Worm (Caenorhabditis elegans) whole organism, midembryonic: Measurements from ENCODE around the gene R11G10.3.

ENCODE experiments used
- T22C8.4 ChIP-seq: fragments of 200-800 bp; sonication (Bioruptor generic); IDR thresholded peaks from 2 replicates; pipeline ENCODE4 v1.3.6; 2022; ENCODE audit warnings: missing genetic modification characterization, missing compliant biosample characterization
- cog-1 ChIP-seq: sonication (generic microtip); optimal IDR thresholded peaks from 2 replicates; lab custom pipeline; 2016; ENCODE audit warnings: missing genetic modification characterization, missing compliant biosample characterization
- flt-1 ChIP-seq: fragments of 200-800 bp; sonication (Bioruptor generic); IDR thresholded peaks from 2 replicates; pipeline ENCODE4 v1.3.6; 2022; ENCODE audit warnings: missing genetic modification characterization, missing compliant biosample characterization
- klf-2 ChIP-seq: fragments of 200-800 bp; sonication (Bioruptor generic); conservative IDR thresholded peaks from 2 replicates; pipeline ENCODE4 v1.3.6; 2022; ENCODE audit warnings: missing genetic modification reagents, missing genetic modification characterization, missing compliant biosample characterization
- med-1 ChIP-seq: sonication (generic microtip); optimal IDR thresholded peaks from 2 replicates; lab custom pipeline; 2017; ENCODE audit warnings: missing genetic modification characterization, mild to moderate bottlenecking, missing compliant biosample characterization, antibody characterized with exemption, missing genetic modification reagents; ENCODE audit not compliant: insufficient read depth
- ref-1 ChIP-seq: fragments of 200-800 bp; sonication (Bioruptor generic); conservative IDR thresholded peaks from 2 replicates; pipeline ENCODE4 v1.3.6; 2022; ENCODE audit warnings: missing genetic modification reagents, missing genetic modification characterization, missing compliant biosample characterization
- tab-1 ChIP-seq: fragments of 200-800 bp; sonication (Bioruptor generic); IDR thresholded peaks from 2 replicates; pipeline ENCODE4 v1.3.6; 2022; ENCODE audit warnings: missing genetic modification characterization, missing compliant biosample characterization
- ztf-23 ChIP-seq: fragments of 200-800 bp; sonication (Bioruptor generic); IDR thresholded peaks from 2 replicates; pipeline ENCODE4 v1.3.6; 2022; ENCODE audit warnings: missing genetic modification reagents, missing genetic modification characterization, missing compliant biosample characterization
- ztf-29 ChIP-seq: fragments of 200-800 bp; sonication (Bioruptor generic); IDR thresholded peaks from 2 replicates; pipeline ENCODE4 v1.3.6; 2022; ENCODE audit warnings: missing genetic modification reagents, missing genetic modification characterization, missing compliant biosample characterization

Gene R11G10.3

ce11 chrV:13506321-13506720 lies 17.0 kb upstream of the R11G10.3 start, which contains the start of gene R11G10.4:
Gene R11G10.4, plus strand, starts transcription at chrV:13506621.
- TF ChIP-seq flt-1 (GFP tag; lab: Robert Waterston, UW) (no peak), ztf-23 (GFP tag; lab: Robert Waterston, UW) (no peak), klf-2 (GFP tag; lab: Robert Waterston, UW) (no peak), tab-1 (GFP tag; lab: Robert Waterston, UW) (no peak), cog-1 (tag; lab: Kevin White, UChicago) (no peak), T22C8.4 (GFP tag; lab: Robert Waterston, UW) (no peak), ztf-29 (GFP tag; lab: Robert Waterston, UW) (no peak), ref-1 (GFP tag; lab: Robert Waterston, UW) (no peak), med-1 (GFP tag; lab: Kevin White, UChicago) (no peak)

DNA sequence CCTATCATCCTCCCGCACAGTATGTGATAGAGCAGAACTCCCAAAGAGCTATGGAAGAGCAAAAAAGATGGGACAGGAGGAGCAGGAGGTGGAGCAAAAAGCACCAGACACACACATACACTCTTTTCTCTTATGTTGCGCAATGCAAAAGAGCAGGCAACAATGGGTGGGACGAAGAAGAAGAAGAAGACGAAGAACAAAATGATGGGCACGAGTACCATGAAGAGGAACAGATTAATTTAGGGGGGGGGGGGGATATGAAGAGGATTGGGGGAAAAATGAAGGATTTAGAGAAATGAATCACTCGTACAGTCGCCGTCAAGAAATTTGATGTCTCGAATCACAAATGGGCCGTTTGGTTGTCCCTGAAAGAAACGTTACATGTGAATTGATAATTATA lies 11.7 kb upstream of the R11G10.3 start, which contains the start of gene avr-15:
TSS of gene avr-15 (minus strand) at position 101 of the 400 bp plus-strand sequence.
- no peak for TF ChIP-seq cog-1 (tag; lab: Kevin White, UChicago)
- TF ChIP-seq tab-1 (GFP tag; lab: Robert Waterston, UW) = no peak
- TF ChIP-seq ztf-23 (GFP tag; lab: Robert Waterston, UW) = no peak
- TF ChIP-seq T22C8.4 (GFP tag; lab: Robert Waterston, UW) = no peak
- no peak for TF ChIP-seq ref-1 (GFP tag; lab: Robert Waterston, UW)
- TF ChIP-seq flt-1 (GFP tag; lab: Robert Waterston, UW) = no peak
- no peak for TF ChIP-seq ztf-29 (GFP tag; lab: Robert Waterston, UW)
- TF ChIP-seq klf-2 (GFP tag; lab: Robert Waterston, UW) = no peak
- TF ChIP-seq med-1 (GFP tag; lab: Kevin White, UChicago) = no peak

DNA sequence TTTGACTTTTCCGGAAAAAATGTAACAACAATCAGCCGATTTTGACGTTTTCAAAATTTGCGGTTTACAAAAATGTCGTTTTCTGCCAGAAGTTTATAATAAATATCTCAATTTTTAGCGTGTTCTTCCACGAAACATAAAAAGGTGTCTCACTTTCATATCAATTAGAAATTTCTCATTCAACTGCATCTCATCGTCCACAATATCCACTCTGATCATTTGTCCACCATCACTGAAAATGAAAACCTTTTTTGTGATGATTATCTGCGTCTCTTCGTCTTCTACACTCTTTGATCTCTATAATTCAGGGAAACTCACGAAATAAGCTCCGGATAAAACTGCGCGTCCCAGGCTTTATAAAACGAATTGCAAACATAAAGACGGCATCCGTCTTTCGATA lies 10.8 kb upstream of the R11G10.3 start:
- TF ChIP-seq ref-1 (GFP tag; lab: Robert Waterston, UW) = no peak
- no peak for TF ChIP-seq flt-1 (GFP tag; lab: Robert Waterston, UW)
- TF ChIP-seq med-1 (GFP tag; lab: Kevin White, UChicago) = no peak
- TF ChIP-seq ztf-23 (GFP tag; lab: Robert Waterston, UW) = no peak
- no peak for TF ChIP-seq cog-1 (tag; lab: Kevin White, UChicago)
- TF ChIP-seq ztf-29 (GFP tag; lab: Robert Waterston, UW) = no peak

DNA sequence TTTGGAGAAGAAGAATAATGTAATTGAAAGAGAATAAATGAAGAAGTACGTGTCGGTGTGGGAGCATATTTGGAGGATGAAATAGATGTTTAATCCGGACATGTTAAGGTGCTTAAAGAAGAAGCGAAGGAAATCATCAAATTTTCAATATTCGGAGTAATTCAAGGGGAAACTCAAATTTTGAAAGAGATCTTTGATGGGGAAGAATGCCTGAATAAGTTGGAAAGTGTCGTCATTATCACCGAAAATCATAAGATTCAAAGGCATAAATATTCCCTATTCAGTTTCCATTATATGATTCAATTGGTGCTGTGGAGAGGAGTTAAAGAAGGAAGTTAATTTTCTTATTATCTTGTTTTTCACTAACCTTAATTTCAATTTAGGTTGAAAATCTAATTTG lies 8.2 kb upstream of the R11G10.3 start, which contains the start of gene semi-1:
TSS of gene semi-1 (minus strand) at position 101 of the 400 bp plus-strand sequence.
- TF ChIP-seq ztf-23 (GFP tag; lab: Robert Waterston, UW) = no peak
- no peak for TF ChIP-seq ztf-29 (GFP tag; lab: Robert Waterston, UW)
- TF ChIP-seq ref-1 (GFP tag; lab: Robert Waterston, UW) = no peak
- TF ChIP-seq cog-1 (tag; lab: Kevin White, UChicago) = no peak
- no peak for TF ChIP-seq flt-1 (GFP tag; lab: Robert Waterston, UW)

ce11 chrV:13529165-13529564 lies 5.9 kb downstream of the R11G10.3 start:
- TF ChIP-seq klf-2 (GFP tag; lab: Robert Waterston, UW) (no peak), ztf-23 (GFP tag; lab: Robert Waterston, UW) (no peak), cog-1 (tag; lab: Kevin White, UChicago) (no peak), ref-1 (GFP tag; lab: Robert Waterston, UW) (no peak), flt-1 (GFP tag; lab: Robert Waterston, UW) (no peak), med-1 (GFP tag; lab: Kevin White, UChicago) (no peak)

DNA sequence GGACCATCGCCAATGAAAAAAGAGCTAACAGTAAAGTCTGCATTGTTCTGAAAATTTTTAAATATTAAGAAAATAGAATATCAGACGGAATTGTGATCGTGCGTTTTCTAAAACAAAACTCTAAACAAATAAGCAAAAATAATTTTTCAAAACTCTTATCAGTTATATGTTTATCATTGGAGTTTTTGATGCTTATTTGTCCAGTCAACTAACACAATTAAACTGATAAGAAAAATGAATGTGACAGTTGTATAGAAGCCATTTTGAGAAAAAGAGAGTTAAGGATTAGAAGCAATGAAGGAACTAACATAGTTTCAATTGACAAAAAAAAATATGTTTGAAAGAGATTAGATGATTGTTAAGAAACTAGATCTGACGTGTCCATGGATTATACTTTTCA lies 7.4 kb downstream of the R11G10.3 start, which contains the start of gene ttr-44:
TSS of gene ttr-44 (minus strand) at position 47 of the 400 bp plus-strand sequence.
- no peak for TF ChIP-seq ztf-29 (GFP tag; lab: Robert Waterston, UW)
- no peak for TF ChIP-seq cog-1 (tag; lab: Kevin White, UChicago)
- TF ChIP-seq ref-1 (GFP tag; lab: Robert Waterston, UW) = no peak
- no peak for TF ChIP-seq ztf-23 (GFP tag; lab: Robert Waterston, UW)

- TF ChIP-seq ref-1 (GFP tag; lab: Robert Waterston, UW) = no peak
- no peak for TF ChIP-seq T22C8.4 (GFP tag; lab: Robert Waterston, UW)
- TF ChIP-seq cog-1 (tag; lab: Kevin White, UChicago) = no peak
- TF ChIP-seq klf-2 (GFP tag; lab: Robert Waterston, UW) = no peak
- no peak for TF ChIP-seq ztf-23 (GFP tag; lab: Robert Waterston, UW)
- TF ChIP-seq flt-1 (GFP tag; lab: Robert Waterston, UW) = no peak
- TF ChIP-seq med-1 (GFP tag; lab: Kevin White, UChicago) = no peak
- no peak for TF ChIP-seq tab-1 (GFP tag; lab: Robert Waterston, UW)
- no peak for TF ChIP-seq ztf-29 (GFP tag; lab: Robert Waterston, UW)
These were observed 9.2 kb downstream of the R11G10.3 start for ce11 chrV:13532469-13532868.

- no peak for TF ChIP-seq ztf-29 (GFP tag; lab: Robert Waterston, UW)
- TF ChIP-seq ztf-23 (GFP tag; lab: Robert Waterston, UW) = no peak
- TF ChIP-seq cog-1 (tag; lab: Kevin White, UChicago) = no peak
- TF ChIP-seq med-1 (GFP tag; lab: Kevin White, UChicago) = no peak
- TF ChIP-seq ref-1 (GFP tag; lab: Robert Waterston, UW) = no peak
- no peak for TF ChIP-seq klf-2 (GFP tag; lab: Robert Waterston, UW)
- TF ChIP-seq tab-1 (GFP tag; lab: Robert Waterston, UW) = no peak
- no peak for TF ChIP-seq flt-1 (GFP tag; lab: Robert Waterston, UW)
- TF ChIP-seq T22C8.4 (GFP tag; lab: Robert Waterston, UW) = no peak
These were observed 12.8 kb downstream of the R11G10.3 start, which contains the start of gene frpr-5 for ce11 chrV:13536058-13536579. Gene frpr-5, minus strand, starts transcription at chrV:13536108.

DNA sequence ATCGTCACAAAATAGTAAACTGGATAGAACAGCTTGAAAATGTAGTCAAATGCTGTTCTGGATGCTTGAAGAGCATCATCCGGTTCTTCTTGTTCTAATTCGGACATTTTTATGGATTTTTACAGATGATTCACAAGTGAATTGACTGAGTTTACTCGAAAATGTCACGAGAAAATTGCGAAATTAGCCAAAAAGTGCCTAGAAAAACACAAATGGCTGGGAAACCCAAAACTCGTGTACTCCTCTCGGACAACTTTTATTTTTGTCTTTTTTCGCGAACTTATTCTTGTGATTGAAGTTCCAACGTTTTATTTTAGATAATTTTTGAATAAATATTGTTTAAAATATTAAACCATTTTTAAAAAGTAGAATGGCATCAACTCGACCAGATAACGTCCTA lies 28.3 kb downstream of the R11G10.3 start, which contains the start of the genes C56A3.4 and C56A3.5:
TSS of gene C56A3.4 (minus strand) at position 154 of the 400 bp plus-strand sequence.
TSS of gene C56A3.5 (plus strand) at position 367 of the 400 bp plus-strand sequence.
- TF ChIP-seq ztf-23 (GFP tag; lab: Robert Waterston, UW) (no peak), med-1 (GFP tag; lab: Kevin White, UChicago) (no peak), ztf-29 (GFP tag; lab: Robert Waterston, UW) (no peak), tab-1 (GFP tag; lab: Robert Waterston, UW) (no peak), flt-1 (GFP tag; lab: Robert Waterston, UW) (no peak), ref-1 (GFP tag; lab: Robert Waterston, UW) (no peak), T22C8.4 (GFP tag; lab: Robert Waterston, UW) (no peak), klf-2 (GFP tag; lab: Robert Waterston, UW) (no peak), cog-1 (tag; lab: Kevin White, UChicago) (no peak)
